Worm (Caenorhabditis elegans): ENCODE measurements around the gene Y55F3BL.6.

Y55F3BL.6 gene

ce11 chrIV:768312-768711 lies 38.6 kb downstream of the Y55F3BL.6 start, which contains the start of gene F56B3.2:
Gene F56B3.2, minus strand, starts transcription at chrIV:768584.
- TF ChIP-seq alr-1 (tag; optimal IDR thresholded peaks at IDR 0.05; ENCODE audit: borderline replicate concordance) (no peak), ces-1 (GFP tag; optimal IDR thresholded peaks at IDR 0.05) (no peak), blmp-1 (tag; optimal IDR thresholded peaks at IDR 0.05) (peak; percentile 100), nhr-20 (tag; optimal IDR thresholded peaks at IDR 0.05) (no peak), nhr-12 (tag; optimal IDR thresholded peaks at IDR 0.05) (no peak), skn-1 (tag; optimal IDR thresholded peaks at IDR 0.05) (no peak), ceh-8 (GFP tag; optimal IDR thresholded peaks at IDR 0.05) (no peak), unc-130 (tag; optimal IDR thresholded peaks at IDR 0.05) (no peak)

- TF ChIP-seq C16A3.4 (tag; optimal IDR thresholded peaks at IDR 0.05) (peak; percentile 20), efl-3 (GFP tag; optimal IDR thresholded peaks at IDR 0.05) (no peak), nhr-47 (tag; optimal IDR thresholded peaks at IDR 0.05) (no peak), ztf-11 (tag; optimal IDR thresholded peaks at IDR 0.05) (no peak), ceh-8 (GFP tag; optimal IDR thresholded peaks at IDR 0.05) (no peak), ztf-4 (tag; optimal IDR thresholded peaks at IDR 0.05) (no peak), sox-4 (tag; optimal IDR thresholded peaks at IDR 0.05) (no peak), alr-1 (tag; optimal IDR thresholded peaks at IDR 0.05; ENCODE audit: borderline replicate concordance) (no peak), fkh-4 (tag; optimal IDR thresholded peaks at IDR 0.05; ENCODE audit: borderline replicate concordance) (no peak), mep-1 (tag; optimal IDR thresholded peaks at IDR 0.05) (peak; percentile 56), mef-2 (tag; optimal IDR thresholded peaks at IDR 0.05) (no peak), lsy-2 (tag; optimal IDR thresholded peaks at IDR 0.05) (peak in 1 of 2 experiments; percentile 71), nhr-77 (tag; optimal IDR thresholded peaks at IDR 0.05) (peak; percentile 19), pag-3 (tag; optimal IDR thresholded peaks at IDR 0.05; ENCODE audit: borderline replicate concordance, insufficient read depth) (peak; percentile 67), aly-2 (tag; optimal IDR thresholded peaks at IDR 0.05) (no peak), nhr-84 (tag; optimal IDR thresholded peaks at IDR 0.05) (no peak), irx-1 (tag; optimal IDR thresholded peaks at IDR 0.05) (no peak), rnt-1 (tag; optimal IDR thresholded peaks at IDR 0.05) (no peak), dpl-1 (GFP tag; optimal IDR thresholded peaks at IDR 0.05) (peak; percentile 24 to 47 (median 25)), egl-13 (tag; optimal IDR thresholded peaks at IDR 0.05) (no peak), nhr-11 (tag; optimal IDR thresholded peaks at IDR 0.05) (no peak), aha-1 (tag; optimal IDR thresholded peaks at IDR 0.05) (no peak), nhr-12 (tag; optimal IDR thresholded peaks at IDR 0.05) (no peak), ama-1 (optimal IDR thresholded peaks at IDR 0.05) (peak; percentile 81), nhr-237 (tag; optimal IDR thresholded peaks at IDR 0.05) (no peak), hlh-17 (GFP tag; optimal IDR thresholded peaks at IDR 0.05; ENCODE audit: borderline replicate concordance) (no peak), elt-3 (tag; optimal IDR thresholded peaks at IDR 0.05) (peak in 3 of 6 experiments; percentile 21 to 43 (median 24)), jun-1 (tag; optimal IDR thresholded peaks at IDR 0.05) (no peak), blmp-1 (tag; optimal IDR thresholded peaks at IDR 0.05) (peak; percentile 84), zip-4 (GFP tag; optimal IDR thresholded peaks at IDR 0.05) (no peak), efl-1 (optimal IDR thresholded peaks at IDR 0.05) (peak; percentile 17 to 37), efl-1 (GFP tag; optimal IDR thresholded peaks at IDR 0.05 in 1 of 2) (peak; percentile 7 to 90), nhr-90 (tag; optimal IDR thresholded peaks at IDR 0.05; ENCODE audit: poor library complexity) (peak; percentile 32), mab-9 (GFP tag; IDR thresholded peaks at IDR 0.05) (no peak), ets-5 (GFP tag; IDR thresholded peaks at IDR 0.05) (0 out of 2 replicates have a peak, but pooled peaks have one; percentile 27), nhr-28 (tag; optimal IDR thresholded peaks at IDR 0.05) (no peak), nhr-20 (tag; optimal IDR thresholded peaks at IDR 0.05) (peak; percentile 58), unc-86 (tag; optimal IDR thresholded peaks at IDR 0.05) (no peak), lin-14 (GFP tag; optimal IDR thresholded peaks at IDR 0.05) (peak; percentile 89), C04F5.9 (tag; optimal IDR thresholded peaks at IDR 0.05) (no peak), snu-23 (GFP tag; optimal IDR thresholded peaks at IDR 0.05) (peak; percentile 77), lin-35 (GFP tag; optimal IDR thresholded peaks at IDR 0.05) (peak; percentile 18 to 61), nhr-85 (tag) (peak; percentile 97), tlp-1 (tag; optimal IDR thresholded peaks at IDR 0.05) (no peak), hlh-4 (tag; optimal IDR thresholded peaks at IDR 0.05) (no peak), snpc-4 (tag; optimal IDR thresholded peaks at IDR 0.05) (no peak)
Measured at ce11 chrIV:763377-764063, 43.4 kb downstream of the Y55F3BL.6 start, which contains the start of gene col-103. Gene col-103, minus strand, starts transcription at chrIV:763678.
